Fruit fly (Drosophila melanogaster) whole organism: ENCODE results near the gene Drsl2.

ENCODE experiments used
- pan ChIP-seq: fragments of >200 bp; optimal IDR thresholded peaks from 2 replicates; lab custom pipeline; 2017
- usp ChIP-seq: fragments of >200 bp; optimal IDR thresholded peaks from 2 replicates; lab custom pipeline; 2017; ENCODE audit warnings: missing biosample characterization, missing genetic modification characterization, mixed read lengths

- TF ChIP-seq usp (GFP tag; lab: Kevin White, UChicago) = no peak
- no peak for TF ChIP-seq pan (lab: Kevin White, UChicago)
Observed at dm6 chr3L:3335688-3336087, 21.5 kb downstream of the Drsl2 start, which contains the start of gene Drsl1.
